Worm (Caenorhabditis elegans): Measurements from ENCODE around the gene C29F7.1.
A peak's percentile ranks its signal among the peaks of the same experiment; 100 is the strongest.

The C29F7.1 gene

ce11 chrX:13396550-13397023 lies 13.1 kb upstream of the C29F7.1 start, which contains the start of gene F02C12.3 (continued):
- TF ChIP-seq dmd-9 (GFP tag; IDR thresholded peaks at IDR 0.05) (no peak), saeg-2 (GFP tag; IDR thresholded peaks at IDR 0.05) (no peak), unc-130 (GFP tag; optimal IDR thresholded peaks at IDR 0.05) (no peak), dmd-6 (GFP tag; IDR thresholded peaks at IDR 0.05) (peak; percentile 63), daf-12 (tag; optimal IDR thresholded peaks at IDR 0.05) (no peak)

ce11 chrX:13399221-13399620 lies 10.5 kb upstream of the C29F7.1 start, which contains the start of gene F02C12.2:
F02C12.2 (minus strand) TSS chrX:13399321.
- no peak for TF ChIP-seq fos-1 (tag; optimal IDR thresholded peaks at IDR 0.05)
- TF ChIP-seq unc-62 (GFP tag; optimal IDR thresholded peaks at IDR 0.05 in 1 of 2) = peak in 1 of 2 experiments; percentile 3
- TF ChIP-seq unc-62 (tag; optimal IDR thresholded peaks at IDR 0.05) = no peak
- no peak for TF ChIP-seq unc-130 (GFP tag; optimal IDR thresholded peaks at IDR 0.05)

ce11 chrX:13401311-13401710 lies 8.4 kb upstream of the C29F7.1 start:
- TF ChIP-seq daf-16 (GFP tag; optimal IDR thresholded peaks at IDR 0.05) (peak in 1 of 2 experiments; percentile 26), daf-16 (tag; optimal IDR thresholded peaks at IDR 0.05) (peak; percentile 89), spr-3 (GFP tag; optimal IDR thresholded peaks at IDR 0.05) (no peak), nhr-28 (tag; optimal IDR thresholded peaks at IDR 0.05) (peak; percentile 41), mep-1 (tag; optimal IDR thresholded peaks at IDR 0.05) (peak; percentile 37), hlh-11 (tag; optimal IDR thresholded peaks at IDR 0.05) (peak; percentile 52), mxl-3 (GFP tag; optimal IDR thresholded peaks at IDR 0.05) (peak; percentile 21), dve-1 (tag; optimal IDR thresholded peaks at IDR 0.05; ENCODE audit: insufficient read depth) (peak; percentile 69), hmg-1.1 (GFP tag; IDR thresholded peaks at IDR 0.05) (0 out of 2 replicates have a peak, but pooled peaks have one; percentile 25), zip-2 (tag; optimal IDR thresholded peaks at IDR 0.05) (no peak), ztf-7 (tag; optimal IDR thresholded peaks at IDR 0.05) (peak; percentile 24), pha-4 (GFP tag; IDR thresholded peaks at IDR 0.05) (no peak), pha-4 (tag; optimal IDR thresholded peaks at IDR 0.05) (peak; percentile 64), mes-2 (tag; optimal IDR thresholded peaks at IDR 0.05; ENCODE audit: poor library complexity, severe bottlenecking) (peak; percentile 36), mdl-1 (tag; optimal IDR thresholded peaks at IDR 0.05) (peak in 1 of 2 experiments; percentile 0), dmd-6 (GFP tag; IDR thresholded peaks at IDR 0.05) (peak; percentile 55; the same call in 1 of the 2 replicates), jun-1 (tag; optimal IDR thresholded peaks at IDR 0.05) (peak; percentile 8), nhr-48 (tag; optimal IDR thresholded peaks at IDR 0.05) (no peak), nhr-77 (tag; optimal IDR thresholded peaks at IDR 0.05) (peak; percentile 44), snpc-4 (tag; optimal IDR thresholded peaks at IDR 0.05) (no peak), nhr-76 (tag; optimal IDR thresholded peaks at IDR 0.05) (no peak)

ce11 chrX:13401783-13402182 lies 8.0 kb upstream of the C29F7.1 start, which contains the start of gene F02C12.1:
F02C12.1 (plus strand) TSS chrX:13402083.
- TF ChIP-seq mdl-1 (tag; optimal IDR thresholded peaks at IDR 0.05) = no peak
- no peak for TF ChIP-seq ceh-28 (tag; optimal IDR thresholded peaks at IDR 0.05)
- TF ChIP-seq F37D6.2 (tag; optimal IDR thresholded peaks at IDR 0.05) = no peak
- no peak for TF ChIP-seq ztf-7 (tag; optimal IDR thresholded peaks at IDR 0.05)
- no peak for TF ChIP-seq R02D3.7 (tag; optimal IDR thresholded peaks at IDR 0.05)
- no peak for TF ChIP-seq snpc-1.2 (GFP tag; IDR thresholded peaks at IDR 0.05)
- no peak for TF ChIP-seq nhr-111 (GFP tag; optimal IDR thresholded peaks at IDR 0.05)
- no peak for TF ChIP-seq hif-1 (tag; optimal IDR thresholded peaks at IDR 0.05)
- no peak for TF ChIP-seq skn-1 (tag; optimal IDR thresholded peaks at IDR 0.05)
- no peak for TF ChIP-seq attf-4 (tag; optimal IDR thresholded peaks at IDR 0.05)
- TF ChIP-seq gei-8 (GFP tag; optimal IDR thresholded peaks at IDR 0.05) = no peak
- no peak for TF ChIP-seq F49E8.2 (tag; optimal IDR thresholded peaks at IDR 0.05; ENCODE audit: borderline replicate concordance)
- TF ChIP-seq unc-62 (GFP tag; optimal IDR thresholded peaks at IDR 0.05 in 1 of 2) = no peak
- no peak for TF ChIP-seq unc-62 (tag; optimal IDR thresholded peaks at IDR 0.05)
- TF ChIP-seq daf-19 (GFP tag; conservative IDR thresholded peaks at IDR 0.05) = no peak
- no peak for TF ChIP-seq nhr-25 (tag; optimal IDR thresholded peaks at IDR 0.05; ENCODE audit: borderline replicate concordance, insufficient read depth)
- no peak for TF ChIP-seq mep-1 (tag; optimal IDR thresholded peaks at IDR 0.05)
- TF ChIP-seq tag-97 (GFP tag; IDR thresholded peaks at IDR 0.05) = no peak
